Fruit fly (Drosophila melanogaster) whole organism, adult: ENCODE results near the gene CG31064.

Experiments used
- CG11617 ChIP-seq: fragments of 200-800 bp; sonication (Bioruptor generic); optimal IDR thresholded peaks from 2 replicates; lab custom pipeline; 2017; ENCODE audit warnings: mild to moderate bottlenecking, missing biosample characterization, missing genetic modification reagents, missing genetic modification characterization
- CG12768 ChIP-seq: fragments of 200-800 bp; sonication (Bioruptor generic); optimal IDR thresholded peaks from 2 replicates; lab custom pipeline; 2017; ENCODE audit warnings: missing biosample characterization, missing genetic modification characterization, mild to moderate bottlenecking, moderate library complexity, missing genetic modification reagents
- CG14711 ChIP-seq: fragments of 200-800 bp; sonication (Bioruptor generic); optimal IDR thresholded peaks from 2 replicates; lab custom pipeline; 2018; ENCODE audit warnings: missing biosample characterization, mild to moderate bottlenecking, missing genetic modification characterization, moderate library complexity
- CG1620 ChIP-seq: fragments of 200-800 bp; sonication (Bioruptor generic); optimal IDR thresholded peaks from 2 replicates; lab custom pipeline; 2016; ENCODE audit warnings: missing biosample characterization, missing genetic modification characterization
- CG33017 ChIP-seq: fragments of 200-800 bp; sonication (Bioruptor generic); optimal IDR thresholded peaks from 2 replicates; lab custom pipeline; 2018; ENCODE audit warnings: missing biosample characterization, mild to moderate bottlenecking, missing genetic modification characterization, moderate library complexity
- CG5204 ChIP-seq: fragments of 200-800 bp; sonication (Bioruptor generic); optimal IDR thresholded peaks from 2 replicates; lab custom pipeline; 2016; ENCODE audit warnings: missing biosample characterization, missing genetic modification characterization
- CG7045 ChIP-seq: fragments of 200-800 bp; sonication (Bioruptor generic); optimal IDR thresholded peaks from 2 replicates; lab custom pipeline; 2017; ENCODE audit warnings: missing biosample characterization, mild to moderate bottlenecking, missing genetic modification characterization
- CG7101 ChIP-seq: fragments of 200-800 bp; sonication (Bioruptor generic); optimal IDR thresholded peaks from 2 replicates; lab custom pipeline; 2018; ENCODE audit warnings: missing biosample characterization, mild to moderate bottlenecking, missing genetic modification characterization, moderate library complexity
- Clk ChIP-seq: fragments of 200-800 bp; sonication (Bioruptor generic); optimal IDR thresholded peaks from 2 replicates; lab custom pipeline; 2017; ENCODE audit warnings: missing biosample characterization, missing genetic modification characterization
- Crg-1 ChIP-seq: fragments of 200-800 bp; sonication (Bioruptor generic); optimal IDR thresholded peaks from 2 replicates; lab custom pipeline; 2016; ENCODE audit warnings: missing biosample characterization, missing genetic modification characterization
- Hr96 ChIP-seq: fragments of 200-800 bp; sonication (Bioruptor generic); optimal IDR thresholded peaks from 2 replicates; lab custom pipeline; 2016; ENCODE audit warnings: missing biosample characterization, missing genetic modification characterization
- Mnt ChIP-seq: fragments of 200-800 bp; sonication (Bioruptor generic); optimal IDR thresholded peaks from 2 replicates; lab custom pipeline; 2016; ENCODE audit warnings: missing biosample characterization, mild to moderate bottlenecking, missing genetic modification characterization
- bab1 ChIP-seq: fragments of 200-800 bp; sonication (Bioruptor generic); optimal IDR thresholded peaks from 3 replicates; lab custom pipeline; 2019; ENCODE audit warnings: missing biosample characterization, mild to moderate bottlenecking, missing genetic modification characterization, moderate library complexity
- cic ChIP-seq: fragments of 200-800 bp; sonication (Bioruptor generic); optimal IDR thresholded peaks from 2 replicates; lab custom pipeline; 2017; ENCODE audit warnings: missing biosample characterization, mild to moderate bottlenecking, missing genetic modification characterization, moderate library complexity
- cnc ChIP-seq, 2 experiments: fragments of >200 bp; optimal IDR thresholded peaks; 2 replicates each; lab custom pipeline; 2017
- kay ChIP-seq: fragments of 200-800 bp; sonication (Bioruptor generic); peaks from one replicate; lab custom pipeline; 2016; ENCODE audit warnings: missing biosample characterization, missing genetic modification characterization, borderline replicate concordance
- ovo ChIP-seq: fragments of 200-800 bp; sonication (Bioruptor generic); optimal IDR thresholded peaks from 2 replicates; lab custom pipeline; 2016; ENCODE audit warnings: missing biosample characterization, missing genetic modification characterization
- pad ChIP-seq: fragments of 200-800 bp; sonication (Bioruptor generic); optimal IDR thresholded peaks from 3 replicates; lab custom pipeline; 2017; ENCODE audit warnings: missing biosample characterization, missing genetic modification characterization, mild to moderate bottlenecking, moderate library complexity, missing genetic modification reagents
- tj ChIP-seq: fragments of 200-800 bp; sonication (Bioruptor generic); optimal IDR thresholded peaks from 3 replicates; lab custom pipeline; 2017; ENCODE audit warnings: missing biosample characterization, mild to moderate bottlenecking, missing genetic modification characterization, moderate library complexity
- toe ChIP-seq: fragments of 200-800 bp; sonication (Bioruptor generic); optimal IDR thresholded peaks from 2 replicates; lab custom pipeline; 2016; ENCODE audit warnings: missing biosample characterization, missing genetic modification characterization

The CG31064 gene

DNA sequence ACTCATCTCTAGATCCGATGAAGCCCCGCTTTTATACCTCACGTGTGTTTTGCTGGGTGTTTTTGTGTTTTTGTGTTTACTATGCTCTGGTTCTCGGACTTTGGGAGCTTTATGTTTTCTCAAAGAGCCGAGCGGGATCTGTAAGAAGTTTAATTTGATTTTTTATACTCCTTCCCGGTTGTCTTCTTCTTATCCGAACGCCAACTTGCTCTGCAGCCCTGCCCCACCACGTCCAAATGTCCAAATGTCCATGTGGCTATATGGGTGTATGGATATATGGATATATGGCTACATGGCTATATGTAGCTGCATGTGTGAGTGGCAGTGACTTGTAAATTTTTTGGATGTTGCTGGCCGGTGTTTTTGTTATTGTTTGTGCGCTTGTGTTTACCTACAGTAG lies 20.1 kb downstream of the CG31064 start:
- TF ChIP-seq CG7101 (tag; lab: Kevin White, UChicago) (no peak), CG5204 (GFP tag; lab: Kevin White, UChicago) (no peak), Hr96 (GFP tag; lab: Kevin White, UChicago) (no peak), pad (GFP tag; lab: Kevin White, UChicago) (no peak), cic (GFP tag; lab: Kevin White, UChicago) (no peak), CG14711 (tag; lab: Kevin White, UChicago) (no peak), tj (no peak), bab1 (GFP tag; lab: Kevin White, UChicago) (no peak), CG12768 (GFP tag; lab: Kevin White, UChicago) (no peak), CG33017 (no peak)

dm6 chr3R:27218288-27218687 lies 20.6 kb downstream of the CG31064 start:
- TF ChIP-seq toe (GFP tag; lab: Kevin White, UChicago) = no peak
- no peak for TF ChIP-seq kay (GFP tag; lab: Kevin White, UChicago)
- no peak for TF ChIP-seq CG5204 (GFP tag; lab: Kevin White, UChicago)
- no peak for TF ChIP-seq CG7101 (tag; lab: Kevin White, UChicago)
- no peak for TF ChIP-seq CG11617
- no peak for TF ChIP-seq CG14711 (tag; lab: Kevin White, UChicago)
- TF ChIP-seq CG7045 (GFP tag; lab: Kevin White, UChicago) = no peak
- no peak for TF ChIP-seq CG33017
- TF ChIP-seq pad (GFP tag; lab: Kevin White, UChicago) = no peak
- no peak for TF ChIP-seq Crg-1 (GFP tag; lab: Kevin White, UChicago)
- TF ChIP-seq CG12768 (GFP tag; lab: Kevin White, UChicago) = no peak

DNA sequence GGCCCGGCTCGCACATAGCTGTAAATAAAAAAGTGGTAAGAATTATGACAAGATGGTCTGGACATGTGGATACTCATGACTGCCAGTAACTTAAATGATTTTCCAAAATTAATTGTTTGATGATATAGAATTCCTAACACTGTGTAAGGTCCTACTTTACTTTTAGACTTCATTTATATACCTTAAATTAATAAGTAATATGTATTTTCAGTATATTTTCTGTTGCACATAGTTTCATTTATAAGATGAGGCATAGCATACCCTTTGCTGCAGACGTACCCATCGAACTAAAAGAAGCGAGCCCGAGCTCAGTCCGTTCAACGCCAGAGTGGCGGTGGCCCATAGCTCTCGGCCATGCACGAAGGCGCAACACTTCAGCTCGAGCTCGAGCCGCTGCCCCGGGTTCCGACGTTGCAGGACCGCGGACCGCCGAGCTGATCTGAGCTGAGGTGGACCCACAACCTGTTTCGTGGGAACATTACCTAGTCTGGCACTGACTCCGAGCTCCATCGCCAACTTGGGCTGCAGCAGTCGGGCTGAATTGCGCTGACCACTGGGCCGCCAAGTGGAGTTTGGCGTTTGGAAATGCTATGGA lies 21.3 kb downstream of the CG31064 start:
- TF ChIP-seq bab1 (GFP tag; lab: Kevin White, UChicago) (no peak), CG7045 (GFP tag; lab: Kevin White, UChicago) (no peak), pad (GFP tag; lab: Kevin White, UChicago) (no peak), CG1620 (GFP tag; lab: Kevin White, UChicago) (no peak), CG7101 (tag; lab: Kevin White, UChicago) (no peak), tj (no peak), Mnt (GFP tag; lab: Kevin White, UChicago) (no peak), toe (GFP tag; lab: Kevin White, UChicago) (no peak), Hr96 (GFP tag; lab: Kevin White, UChicago) (no peak)

- no peak for TF ChIP-seq cic (GFP tag; lab: Kevin White, UChicago)
- no peak for TF ChIP-seq CG14711 (tag; lab: Kevin White, UChicago)
- TF ChIP-seq CG12768 (GFP tag; lab: Kevin White, UChicago) = no peak
- no peak for TF ChIP-seq ovo (GFP tag; lab: Kevin White, UChicago)
- TF ChIP-seq Clk (GFP tag; lab: Kevin White, UChicago) = no peak
- no peak for TF ChIP-seq CG7101 (tag; lab: Kevin White, UChicago)
- no peak for TF ChIP-seq Mnt (GFP tag; lab: Kevin White, UChicago)
- no peak for TF ChIP-seq pad (GFP tag; lab: Kevin White, UChicago)
- no peak for TF ChIP-seq CG7045 (GFP tag; lab: Kevin White, UChicago)
- TF ChIP-seq CG5204 (GFP tag; lab: Kevin White, UChicago) = no peak
- TF ChIP-seq CG11617 = no peak
- TF ChIP-seq tj = no peak
- TF ChIP-seq bab1 (GFP tag; lab: Kevin White, UChicago) = no peak
- no peak for TF ChIP-seq kay (GFP tag; lab: Kevin White, UChicago)
- TF ChIP-seq toe (GFP tag; lab: Kevin White, UChicago) = no peak
- TF ChIP-seq CG1620 (GFP tag; lab: Kevin White, UChicago) = no peak
- no peak for TF ChIP-seq CG33017
These were observed 23.9 kb downstream of the CG31064 start for dm6 chr3R:27214949-27215348.

DNA sequence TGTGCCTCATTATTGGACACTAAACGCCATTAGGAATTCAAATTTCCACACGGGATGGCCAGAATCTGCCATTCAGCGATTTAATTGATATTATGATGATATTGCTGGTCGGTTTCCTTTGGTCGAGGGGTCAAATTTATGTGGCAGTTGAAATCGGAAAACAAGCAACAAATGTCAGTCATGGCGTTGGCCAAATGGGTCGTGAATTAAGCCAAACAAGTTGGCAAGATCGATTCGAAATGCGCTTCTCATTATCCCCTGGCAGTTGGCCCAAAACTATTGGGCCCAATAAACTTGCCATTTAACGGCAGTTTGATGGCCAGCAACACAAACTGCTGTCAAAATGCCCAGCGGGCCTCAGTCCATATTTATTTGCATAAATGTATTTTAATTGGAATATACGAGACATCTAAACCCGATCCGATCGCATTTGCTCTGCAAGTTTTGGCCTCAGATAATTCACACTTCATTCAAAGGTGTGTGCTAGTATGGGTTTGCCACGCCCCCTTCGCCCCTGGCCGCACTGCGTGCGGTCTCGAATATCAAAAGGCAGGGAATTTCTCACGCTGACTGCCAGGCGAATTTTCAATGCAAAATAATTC lies 25.8 kb downstream of the CG31064 start:
- TF ChIP-seq CG7101 (tag; lab: Kevin White, UChicago) (no peak), tj (no peak), Mnt (GFP tag; lab: Kevin White, UChicago) (no peak), CG11617 (no peak), cnc (optimal IDR thresholded peaks at IDR 0.05; lab: Kevin White, UChicago) (no peak), CG5204 (GFP tag; lab: Kevin White, UChicago) (no peak), CG14711 (tag; lab: Kevin White, UChicago) (no peak), kay (GFP tag; lab: Kevin White, UChicago) (no peak)

dm6 chr3R:27209561-27210275 lies 29.2 kb downstream of the CG31064 start:
- no peak for TF ChIP-seq bab1 (GFP tag; lab: Kevin White, UChicago)
- TF ChIP-seq CG1620 (GFP tag; lab: Kevin White, UChicago) = no peak
- TF ChIP-seq kay (GFP tag; lab: Kevin White, UChicago) = no peak
